Fruit fly (Drosophila melanogaster) whole organism, embryonic: ENCODE data around the gene EndoGI.

Source experiments
- ATbp ChIP-seq: fragments of 200-800 bp; sonication (Bioruptor generic); optimal IDR thresholded peaks from 2 replicates; lab custom pipeline; 2017; ENCODE audit warnings: missing biosample characterization, mild to moderate bottlenecking, missing genetic modification characterization, missing genetic modification reagents
- B-H2 ChIP-seq: fragments of 200-800 bp; sonication (Bioruptor generic); optimal IDR thresholded peaks from 2 replicates; lab custom pipeline; 2018; ENCODE audit warnings: missing biosample characterization, mild to moderate bottlenecking, missing genetic modification characterization
- CG10366 ChIP-seq: fragments of 200-800 bp; sonication (Bioruptor generic); IDR thresholded peaks from 2 replicates; pipeline ENCODE4 v1.3.6; 2022; ENCODE audit warnings: missing biosample characterization, missing genetic modification characterization
- CG11093 ChIP-seq: fragments of 200-800 bp; sonication (Bioruptor generic); IDR thresholded peaks from 3 replicates; pipeline ENCODE4 v1.3.6; 2022; ENCODE audit warnings: missing biosample characterization, missing genetic modification characterization
- CG11504 ChIP-seq: fragments of 200-800 bp; sonication (Bioruptor generic); optimal IDR thresholded peaks from 3 replicates; lab custom pipeline; 2019; ENCODE audit warnings: missing biosample characterization, mild to moderate bottlenecking, missing genetic modification characterization, moderate library complexity
- CG1233 ChIP-seq: fragments of 200-800 bp; sonication (Bioruptor generic); optimal IDR thresholded peaks from 4 replicates; lab custom pipeline; 2018; ENCODE audit warnings: missing biosample characterization, mild to moderate bottlenecking, missing genetic modification characterization
- CG13296 ChIP-seq: fragments of 200-800 bp; sonication (Bioruptor generic); optimal IDR thresholded peaks from 3 replicates; lab custom pipeline; 2018; ENCODE audit warnings: missing biosample characterization, mild to moderate bottlenecking, missing genetic modification characterization
- CG14965 ChIP-seq: fragments of 200-800 bp; sonication (Bioruptor generic); optimal IDR thresholded peaks from 2 replicates; lab custom pipeline; 2016; ENCODE audit warnings: missing biosample characterization, missing genetic modification characterization, borderline replicate concordance
- CG17328 ChIP-seq: fragments of 200-800 bp; sonication (Bioruptor generic); IDR thresholded peaks from 2 replicates; pipeline ENCODE4 v1.3.6; 2022; ENCODE audit warnings: missing biosample characterization, missing genetic modification characterization
- CG17568 ChIP-seq: fragments of 200-800 bp; sonication (Bioruptor generic); optimal IDR thresholded peaks from 2 replicates; lab custom pipeline; 2018; ENCODE audit warnings: missing biosample characterization, mild to moderate bottlenecking, missing genetic modification characterization, moderate library complexity
- CG18011 ChIP-seq: fragments of 200-800 bp; sonication (Bioruptor generic); optimal IDR thresholded peaks from 2 replicates; lab custom pipeline; 2017; ENCODE audit warnings: missing biosample characterization, missing genetic modification characterization, mild to moderate bottlenecking, moderate library complexity, missing genotype
- CG2712 ChIP-seq: fragments of 200-800 bp; optimal IDR thresholded peaks from 3 replicates; lab custom pipeline; 2019; ENCODE audit warnings: missing biosample characterization, mild to moderate bottlenecking, missing genetic modification characterization, moderate library complexity
- CG2875 ChIP-seq: fragments of 200-800 bp; sonication (Bioruptor generic); optimal IDR thresholded peaks from 2 replicates; lab custom pipeline; 2017; ENCODE audit warnings: missing biosample characterization, mild to moderate bottlenecking, missing genetic modification characterization, missing genetic modification reagents
- CG32532 ChIP-seq: fragments of 200-800 bp; sonication (Bioruptor generic); IDR thresholded peaks from 2 replicates; pipeline ENCODE4 v1.3.6; 2022; ENCODE audit warnings: missing biosample characterization, missing genetic modification characterization
- CG4854 ChIP-seq: fragments of 200-800 bp; sonication (Bioruptor generic); optimal IDR thresholded peaks from 2 replicates; lab custom pipeline; 2016; ENCODE audit warnings: missing biosample characterization, missing genetic modification characterization, inconsistent platforms
- CG6765 ChIP-seq: fragments of 200-800 bp; sonication (Bioruptor generic); optimal IDR thresholded peaks from 3 replicates; lab custom pipeline; 2017; ENCODE audit warnings: missing biosample characterization, mild to moderate bottlenecking, missing genetic modification characterization
- CG7928 ChIP-seq: fragments of 200-800 bp; sonication (Bioruptor generic); optimal IDR thresholded peaks from 2 replicates; lab custom pipeline; 2017; ENCODE audit warnings: missing biosample characterization, mild to moderate bottlenecking, missing genetic modification characterization
- CG8281 ChIP-seq: fragments of 200-800 bp; sonication (Bioruptor generic); optimal IDR thresholded peaks from 2 replicates; lab custom pipeline; 2018; ENCODE audit warnings: missing biosample characterization, mild to moderate bottlenecking, missing genetic modification characterization, moderate library complexity
- CTCF ChIP-seq: fragments of 200-800 bp; sonication (Bioruptor generic); optimal IDR thresholded peaks from 2 replicates; lab custom pipeline; 2017; ENCODE audit warnings: missing biosample characterization, mild to moderate bottlenecking, missing genetic modification characterization, moderate library complexity
- CkIIα-i1 ChIP-seq: fragments of 200-800 bp; sonication (Bioruptor generic); IDR thresholded peaks from 2 replicates; pipeline ENCODE4 v1.3.6; 2022; ENCODE audit warnings: missing biosample characterization, missing genetic modification characterization
- D ChIP-seq, 2 experiments: fragments of 200-800 bp in 1 of 2; fragments of >200 bp in 1 of 2; sonication (Bioruptor generic) in 1 of 2; optimal IDR thresholded peaks; 2 replicates in 1 of 2; 3 replicates in 1 of 2; lab custom pipeline; 2017; ENCODE audit warnings: mild to moderate bottlenecking in 1 of 2, missing biosample characterization in 1 of 2, missing genetic modification characterization in 1 of 2, missing genetic modification reagents in 1 of 2
- Dad ChIP-seq: fragments of 200-800 bp; sonication (Bioruptor generic); optimal IDR thresholded peaks from 3 replicates; lab custom pipeline; 2016; ENCODE audit warnings: missing biosample characterization, missing genetic modification characterization
- Dip3 ChIP-seq: fragments of 200-800 bp; sonication (Bioruptor generic); optimal IDR thresholded peaks from 3 replicates; lab custom pipeline; 2016; ENCODE audit warnings: missing biosample characterization, missing genetic modification characterization
- Eip74EF ChIP-seq, 2 experiments: fragments of 200-800 bp in 1 of 2; fragments of >200 bp in 1 of 2; sonication (Bioruptor generic) in 1 of 2; optimal IDR thresholded peaks; 2 replicates each; lab custom pipeline; 2017 to 2019; ENCODE audit warnings: missing biosample characterization in 2 of 2, missing genetic modification characterization in 2 of 2, mild to moderate bottlenecking in 1 of 2, moderate library complexity in 1 of 2
- H2.0 ChIP-seq: fragments of 200-800 bp; sonication (Bioruptor generic); IDR thresholded peaks from 2 replicates; pipeline ENCODE4 v1.3.6; 2022; ENCODE audit warnings: missing biosample characterization, missing genetic modification characterization
- HmgD ChIP-seq: fragments of 200-800 bp; sonication (Bioruptor generic); optimal IDR thresholded peaks from 3 replicates; lab custom pipeline; 2016; ENCODE audit warnings: missing biosample characterization, missing genetic modification characterization
- MBD-R2 ChIP-seq: fragments of 200-800 bp; sonication (Bioruptor generic); IDR thresholded peaks from 2 replicates; pipeline ENCODE4 v1.3.6; 2022; ENCODE audit warnings: missing biosample characterization, missing genetic modification characterization
- Mes4 ChIP-seq: fragments of 200-800 bp; sonication (Bioruptor generic); optimal IDR thresholded peaks from 2 replicates; lab custom pipeline; 2016; ENCODE audit warnings: missing biosample characterization, missing genetic modification characterization
- Six4 ChIP-seq: fragments of 200-800 bp; sonication (Bioruptor generic); optimal IDR thresholded peaks from 2 replicates; lab custom pipeline; 2016; ENCODE audit warnings: missing biosample characterization, missing genetic modification characterization
- Taf1 ChIP-seq: fragments of 200-800 bp; sonication (Bioruptor generic); IDR thresholded peaks from 2 replicates; pipeline ENCODE4 v1.3.6; 2022; ENCODE audit warnings: missing biosample characterization, missing genetic modification characterization
- ac ChIP-seq: fragments of 200-800 bp; sonication (Bioruptor generic); optimal IDR thresholded peaks from 3 replicates; lab custom pipeline; 2017; ENCODE audit warnings: missing biosample characterization, mild to moderate bottlenecking, missing genetic modification characterization
- bbx ChIP-seq: fragments of 200-800 bp; sonication (Bioruptor generic); IDR thresholded peaks from 2 replicates; pipeline ENCODE4 v1.3.6; 2022; ENCODE audit warnings: missing biosample characterization, missing genetic modification characterization; ENCODE audit not compliant: partially characterized antibody
- bcd ChIP-seq: fragments of 200-800 bp; sonication (Bioruptor generic); optimal IDR thresholded peaks from 2 replicates; lab custom pipeline; 2017; ENCODE audit warnings: missing biosample characterization, mild to moderate bottlenecking, missing genetic modification characterization
- cas ChIP-seq: fragments of 200-800 bp; sonication (Bioruptor generic); IDR thresholded peaks from 2 replicates; pipeline ENCODE4 v1.3.6; 2022; ENCODE audit warnings: missing biosample characterization, missing genetic modification characterization
- ci ChIP-seq: fragments of 200-800 bp; sonication (Bioruptor generic); IDR thresholded peaks from 3 replicates; pipeline ENCODE4 v1.3.6; 2022; ENCODE audit warnings: missing biosample characterization, missing genetic modification characterization
- dan ChIP-seq: fragments of 200-800 bp; sonication (Bioruptor generic); IDR thresholded peaks from 2 replicates; pipeline ENCODE4 v1.3.6; 2022; ENCODE audit warnings: missing biosample characterization, missing genetic modification characterization
- h ChIP-seq: fragments of >200 bp; optimal IDR thresholded peaks from 2 replicates; lab custom pipeline; 2017
- hth ChIP-seq: fragments of >200 bp; optimal IDR thresholded peaks from 2 replicates; lab custom pipeline; 2017; ENCODE audit warnings: inconsistent platforms
- kay ChIP-seq: fragments of 200-800 bp; sonication (Bioruptor generic); optimal IDR thresholded peaks from 2 replicates; lab custom pipeline; 2016; ENCODE audit warnings: missing biosample characterization, missing genetic modification characterization
- mam ChIP-seq: fragments of 200-800 bp; sonication (Bioruptor generic); optimal IDR thresholded peaks from 3 replicates; lab custom pipeline; 2016; ENCODE audit warnings: missing biosample characterization, missing genetic modification characterization
- nau ChIP-seq: fragments of 200-800 bp; sonication (Bioruptor generic); optimal IDR thresholded peaks from 3 replicates; lab custom pipeline; 2017; ENCODE audit warnings: missing biosample characterization, mild to moderate bottlenecking, missing genetic modification characterization, missing genetic modification reagents
- pfk ChIP-seq: fragments of 200-800 bp; sonication (Bioruptor generic); optimal IDR thresholded peaks from 2 replicates; lab custom pipeline; 2018; ENCODE audit warnings: missing biosample characterization, mild to moderate bottlenecking, missing genetic modification characterization, moderate library complexity
- sob ChIP-seq: fragments of 200-800 bp; sonication (Bioruptor generic); IDR thresholded peaks from 2 replicates; pipeline ENCODE4 v1.3.6; 2022; ENCODE audit warnings: missing biosample characterization, missing genetic modification characterization
- toy ChIP-seq: fragments of 200-800 bp; sonication (Bioruptor generic); IDR thresholded peaks from 2 replicates; pipeline ENCODE4 v1.3.6; 2022; ENCODE audit warnings: missing biosample characterization, missing genetic modification characterization
- tx ChIP-seq: fragments of 200-800 bp; sonication (Bioruptor generic); optimal IDR thresholded peaks from 2 replicates; lab custom pipeline; 2016; ENCODE audit warnings: missing biosample characterization, missing genetic modification characterization
- vfl ChIP-seq: fragments of 200-800 bp; sonication (Bioruptor generic); optimal IDR thresholded peaks from 2 replicates; lab custom pipeline; 2016; ENCODE audit warnings: missing biosample characterization, missing genetic modification characterization
- wdn ChIP-seq: fragments of 200-800 bp; sonication (Bioruptor generic); IDR thresholded peaks from 2 replicates; pipeline ENCODE4 v1.3.6; 2022; ENCODE audit warnings: missing biosample characterization, missing genetic modification characterization
- z ChIP-seq: fragments of 200-800 bp; sonication (Bioruptor generic); IDR thresholded peaks from 3 replicates; pipeline ENCODE4 v1.3.6; 2022; ENCODE audit warnings: missing biosample characterization, missing genetic modification characterization
- zen ChIP-seq: fragments of 200-800 bp; sonication (Bioruptor generic); optimal IDR thresholded peaks from 3 replicates; lab custom pipeline; 2018; ENCODE audit warnings: missing biosample characterization, mild to moderate bottlenecking, missing genetic modification characterization, moderate library complexity
- zf30C ChIP-seq: fragments of 200-800 bp; sonication (Bioruptor generic); optimal IDR thresholded peaks from 3 replicates; lab custom pipeline; 2018; ENCODE audit warnings: missing biosample characterization, mild to moderate bottlenecking, missing genetic modification characterization

The EndoGI gene

dm6 chr2L:16284306-16285299, 27.1 kb downstream of the EndoGI start (continued):
- TF ChIP-seq Taf1 (GFP tag; lab: Robert Waterston, UW) (no peak), h (lab: Kevin White, UChicago) (no peak), kay (GFP tag; lab: Kevin White, UChicago) (no peak), D (optimal IDR thresholded peaks at IDR 0.05; lab: Kevin White, UChicago) (no peak), D (GFP tag; optimal IDR thresholded peaks at IDR 0.05; lab: Kevin White, UChicago) (no peak), vfl (GFP tag; lab: Kevin White, UChicago) (no peak), dan (GFP tag; lab: Robert Waterston, UW) (no peak), CG11504 (tag; lab: Kevin White, UChicago) (peak; percentile 56), ac (GFP tag; lab: Kevin White, UChicago) (peak; percentile 9), z (no peak), CG4854 (GFP tag; lab: Kevin White, UChicago) (peak; percentile 36), mam (GFP tag; lab: Kevin White, UChicago) (peak; percentile 50), wdn (GFP tag; lab: Robert Waterston, UW) (no peak), MBD-R2 (no peak), CTCF (GFP tag; lab: Kevin White, UChicago) (no peak), CG13296 (GFP tag; lab: Kevin White, UChicago) (peak; percentile 53), nau (GFP tag; lab: Kevin White, UChicago) (peak; percentile 51), CG11093 (GFP tag; lab: Robert Waterston, UW) (no peak), CG17328 (no peak), Mes4 (GFP tag; lab: Kevin White, UChicago) (no peak), tx (GFP tag; lab: Kevin White, UChicago) (peak; percentile 31), ATbp (GFP tag; lab: Kevin White, UChicago) (peak; percentile 52), toy (GFP tag; lab: Robert Waterston, UW) (no peak), ci (GFP tag; lab: Robert Waterston, UW) (no peak), CG1233 (GFP tag; lab: Kevin White, UChicago) (no peak), pfk (GFP tag; lab: Kevin White, UChicago) (peak; percentile 99), CG32532 (no peak), CG18011 (GFP tag; lab: Kevin White, UChicago) (peak; percentile 32), CG14965 (GFP tag; lab: Kevin White, UChicago) (no peak), Dip3 (GFP tag; lab: Kevin White, UChicago) (peak; percentile 49), zf30C (GFP tag; lab: Kevin White, UChicago) (no peak), Dad (GFP tag; lab: Kevin White, UChicago) (peak; percentile 31), sob (no peak), bcd (GFP tag; lab: Kevin White, UChicago) (peak; percentile 23), bbx (GFP tag; lab: Robert Waterston, UW) (no peak), cas (GFP tag; lab: Robert Waterston, UW) (no peak), hth (lab: Kevin White, UChicago) (no peak), Six4 (GFP tag; lab: Kevin White, UChicago) (no peak), HmgD (GFP tag; lab: Kevin White, UChicago) (no peak), Eip74EF (GFP tag; optimal IDR thresholded peaks at IDR 0.05; lab: Kevin White, UChicago) (peak in 1 of 2 experiments; percentile 29), CkIIα-i1 (GFP tag; lab: Robert Waterston, UW) (no peak), CG17568 (GFP tag; lab: Kevin White, UChicago) (no peak), CG2712 (tag; lab: Kevin White, UChicago) (peak; percentile 33), B-H2 (no peak), H2.0 (no peak), CG7928 (GFP tag; lab: Kevin White, UChicago) (peak; percentile 25), CG8281 (tag; lab: Kevin White, UChicago) (peak; percentile 40), CG10366 (GFP tag; lab: Robert Waterston, UW) (no peak), CG2875 (GFP tag; lab: Kevin White, UChicago) (peak; percentile 4), CG6765 (GFP tag; lab: Kevin White, UChicago) (peak; percentile 56), zen (tag; lab: Kevin White, UChicago) (no peak)
